Worm (Caenorhabditis elegans): ENCODE results near the gene ZC53.1.

Gene ZC53.1

DNA sequence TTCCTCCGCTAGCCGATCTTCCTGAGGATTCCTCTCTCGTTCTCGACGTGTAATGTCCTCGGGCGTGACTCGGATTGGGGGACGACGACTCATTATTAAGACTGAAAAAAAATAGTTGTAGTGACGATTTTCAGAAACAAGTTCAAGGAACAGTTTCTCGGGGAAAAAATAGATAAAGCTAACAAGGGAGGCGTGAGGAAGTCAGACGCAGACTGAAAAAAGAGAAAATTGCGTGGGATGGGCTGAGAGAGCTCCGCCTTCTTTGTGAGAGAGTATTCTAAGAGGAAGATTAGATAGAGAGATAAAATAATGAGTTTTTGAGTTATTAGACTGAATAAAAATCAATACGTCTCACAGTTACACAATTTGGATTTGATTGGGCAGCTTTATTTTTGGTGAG lies at the start of gene ZC53.1:
TSS of gene ZC53.1 (minus strand) at position 101 of the 400 bp plus-strand sequence.
- TF ChIP-seq unc-62 (GFP tag; optimal IDR thresholded peaks at IDR 0.05): no peak

DNA sequence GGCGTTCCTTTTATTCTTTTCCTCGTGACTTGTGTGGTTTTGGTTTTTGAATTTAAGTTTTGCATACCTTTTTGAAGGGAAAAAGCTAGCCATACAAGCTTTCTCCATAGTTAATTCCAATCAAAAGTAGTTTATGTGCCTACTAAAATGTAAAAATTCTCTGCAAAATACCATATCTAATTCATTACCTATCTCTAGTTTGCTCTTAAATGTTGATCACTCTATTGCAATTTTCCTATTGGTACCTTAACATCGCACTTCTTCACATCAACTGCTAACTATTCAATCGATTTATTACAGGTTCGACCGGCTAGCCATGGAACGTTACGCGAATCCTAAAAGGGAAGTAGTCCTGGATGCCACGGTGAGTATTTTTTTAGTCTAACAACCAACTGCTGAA lies 49.1 kb upstream of the ZC53.1 start, which contains the start of gene F52D2.7:
TSS of gene F52D2.7 (plus strand) at position 301 of the 400 bp plus-strand sequence.
- TF ChIP-seq unc-62 (GFP tag; optimal IDR thresholded peaks at IDR 0.05): no peak

DNA sequence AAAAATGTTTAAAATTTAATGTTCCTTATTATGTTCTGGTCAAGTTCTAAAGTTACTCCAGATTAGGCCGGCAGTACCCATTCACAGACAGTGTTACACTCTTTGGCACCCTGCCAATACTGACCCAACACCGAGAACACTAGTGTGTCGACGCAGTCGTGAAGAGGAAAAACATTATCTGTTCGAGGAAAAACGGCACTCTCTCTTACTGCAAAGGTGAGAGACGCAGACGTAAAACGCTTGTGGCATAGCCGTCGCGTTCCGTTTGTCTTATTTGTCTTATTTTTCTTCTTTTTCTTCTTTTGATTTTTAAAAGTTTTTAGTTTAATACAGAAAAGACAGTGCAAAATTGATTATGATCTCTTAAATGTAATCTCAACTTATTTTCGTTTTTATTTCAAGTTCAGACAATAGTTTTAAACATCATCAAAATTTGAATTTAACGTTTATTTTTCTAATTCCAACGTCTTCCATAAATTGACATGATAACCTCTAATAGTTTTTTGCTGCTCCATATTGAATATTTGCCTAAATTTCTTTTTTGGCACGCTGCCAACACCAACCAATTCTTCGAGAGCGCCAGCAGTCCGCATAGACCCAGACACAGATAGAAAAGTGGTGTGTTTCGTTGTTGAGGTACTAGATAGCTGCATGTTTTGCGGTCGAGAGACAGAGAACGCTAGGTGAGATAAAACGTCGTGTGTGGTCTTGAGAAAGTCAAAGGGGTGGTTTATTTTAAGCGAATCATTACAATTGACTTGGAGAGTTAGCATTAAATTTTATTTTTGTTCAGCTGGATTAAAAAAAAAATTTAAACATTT lies 47.9 kb upstream of the ZC53.1 start:
- TF ChIP-seq unc-62 (GFP tag; optimal IDR thresholded peaks at IDR 0.05): no peak

DNA sequence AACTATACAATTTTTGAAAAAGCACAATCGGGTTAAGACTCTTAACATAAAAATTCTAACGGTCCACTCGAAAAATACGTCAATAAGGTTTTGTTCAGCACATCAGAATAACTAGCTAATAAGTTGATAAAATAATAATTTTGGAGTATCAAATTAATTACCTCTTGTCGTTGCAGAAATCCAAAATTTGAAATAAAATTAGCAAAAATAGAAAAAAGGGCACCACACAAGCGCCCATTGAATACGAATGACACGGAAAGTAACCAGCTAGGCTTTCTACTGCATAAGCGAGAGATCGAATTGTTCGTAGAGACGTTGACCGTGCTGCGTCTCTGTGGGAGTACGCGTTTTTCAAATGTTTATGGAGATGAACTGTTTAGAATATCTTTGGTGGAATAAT lies 45.9 kb upstream of the ZC53.1 start:
- no peak for TF ChIP-seq unc-62 (GFP tag; optimal IDR thresholded peaks at IDR 0.05)

DNA sequence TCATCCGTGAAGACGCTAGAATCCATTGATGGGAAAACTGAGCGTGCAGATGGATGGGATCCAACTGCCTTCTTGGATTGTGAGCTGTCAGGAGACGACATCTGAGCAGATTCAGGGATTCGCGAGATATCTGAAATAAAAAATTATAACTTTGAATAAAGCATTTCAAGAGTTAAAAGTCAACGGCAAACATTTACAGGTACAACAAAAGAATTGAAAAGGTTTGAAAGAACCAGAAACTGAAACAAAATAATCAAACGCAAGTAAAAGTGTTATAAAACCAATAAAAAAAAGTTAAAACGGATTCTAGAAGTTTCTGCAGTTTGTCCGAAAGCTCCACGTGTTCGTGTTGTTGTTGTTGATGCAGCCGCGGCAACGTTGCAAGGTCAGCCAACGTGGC lies 26.7 kb upstream of the ZC53.1 start, which contains the start of gene Y59E1A.4:
TSS of gene Y59E1A.4 (minus strand) at position 101 of the 400 bp plus-strand sequence.
- TF ChIP-seq unc-62 (GFP tag; optimal IDR thresholded peaks at IDR 0.05): no peak

DNA sequence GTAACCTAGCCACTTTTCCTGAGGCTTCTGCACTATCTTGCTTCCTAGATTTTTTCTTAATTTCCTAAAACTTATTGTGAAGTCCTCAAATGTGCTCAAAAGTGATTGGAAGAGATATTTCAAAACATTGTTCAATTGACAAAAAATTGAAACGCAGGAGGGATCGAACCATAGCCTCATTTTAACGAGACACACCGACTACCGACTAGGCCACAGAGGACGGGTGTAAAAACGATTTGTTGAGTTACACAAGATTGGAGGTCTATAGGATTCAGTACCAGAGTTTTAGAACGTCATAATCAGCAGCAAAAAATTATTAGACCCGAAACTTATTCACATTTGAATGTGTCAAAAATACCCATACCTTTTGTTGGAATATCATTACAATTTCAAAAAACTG lies 26.1 kb upstream of the ZC53.1 start:
- TF ChIP-seq unc-62 (GFP tag; optimal IDR thresholded peaks at IDR 0.05): no peak

DNA sequence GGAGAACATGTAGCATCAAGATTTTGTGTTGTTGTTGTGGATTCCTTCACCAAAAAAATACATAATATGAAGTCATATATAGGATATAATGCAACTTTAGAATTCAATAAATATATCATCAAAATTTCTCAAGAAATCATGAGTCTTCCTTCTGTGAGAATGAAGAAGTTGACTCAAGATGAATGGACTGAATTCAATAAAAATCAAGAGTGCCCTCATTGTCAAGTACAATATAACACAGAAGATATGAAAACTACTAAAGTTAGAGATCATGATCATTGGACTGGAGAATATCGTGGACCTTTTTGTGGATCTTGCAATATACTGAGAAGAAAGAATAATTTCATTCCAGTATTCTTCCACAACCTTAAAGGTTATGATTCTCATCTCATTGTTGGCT lies 22.3 kb upstream of the ZC53.1 start:
- TF ChIP-seq unc-62 (GFP tag; optimal IDR thresholded peaks at IDR 0.05): no peak

DNA sequence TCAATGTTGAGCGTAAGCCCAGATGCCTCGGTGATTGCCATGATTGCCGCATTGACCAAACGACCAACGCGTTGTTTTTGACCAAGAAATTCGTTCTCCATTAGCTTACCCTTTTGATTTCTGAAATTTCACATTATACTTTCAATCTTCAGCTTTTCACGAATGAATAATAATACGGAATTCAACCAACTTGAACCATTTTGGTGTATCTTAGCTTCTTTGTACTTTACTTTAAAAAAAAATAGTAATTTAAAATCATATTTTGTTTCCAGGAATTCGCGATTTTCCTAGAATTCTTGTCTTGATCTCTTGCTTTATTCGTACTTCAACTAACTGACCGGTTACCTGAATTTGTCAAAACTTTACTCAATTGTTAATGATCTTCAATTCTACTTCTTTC lies 11.0 kb upstream of the ZC53.1 start, which contains the start of gene ZC53.2:
TSS of gene ZC53.2 (minus strand) at position 101 of the 400 bp plus-strand sequence.
- TF ChIP-seq unc-62 (GFP tag; optimal IDR thresholded peaks at IDR 0.05): no peak

DNA sequence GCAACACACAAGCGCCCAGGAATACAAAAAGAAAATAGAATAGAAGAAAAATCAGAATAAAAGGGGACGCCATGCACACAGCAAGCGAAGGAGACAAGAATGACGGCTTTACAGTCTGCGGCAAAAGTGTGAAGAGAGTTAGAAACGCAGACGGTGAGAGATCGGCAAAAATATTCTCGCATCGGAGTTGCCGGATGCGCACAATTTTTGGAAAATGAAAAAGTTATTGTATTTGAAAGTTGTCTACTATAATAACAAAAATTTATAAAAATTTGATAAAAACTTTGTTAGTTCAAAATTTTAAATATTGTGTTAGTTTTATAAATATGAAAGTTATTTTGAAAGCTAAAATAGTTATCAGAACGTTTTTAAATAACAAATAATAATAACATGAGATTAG lies 9.1 kb upstream of the ZC53.1 start, which contains the start of gene ZC53.22:
TSS of gene ZC53.22 (minus strand) at position 101 of the 400 bp plus-strand sequence.
- no peak for TF ChIP-seq unc-62 (GFP tag; optimal IDR thresholded peaks at IDR 0.05)

DNA sequence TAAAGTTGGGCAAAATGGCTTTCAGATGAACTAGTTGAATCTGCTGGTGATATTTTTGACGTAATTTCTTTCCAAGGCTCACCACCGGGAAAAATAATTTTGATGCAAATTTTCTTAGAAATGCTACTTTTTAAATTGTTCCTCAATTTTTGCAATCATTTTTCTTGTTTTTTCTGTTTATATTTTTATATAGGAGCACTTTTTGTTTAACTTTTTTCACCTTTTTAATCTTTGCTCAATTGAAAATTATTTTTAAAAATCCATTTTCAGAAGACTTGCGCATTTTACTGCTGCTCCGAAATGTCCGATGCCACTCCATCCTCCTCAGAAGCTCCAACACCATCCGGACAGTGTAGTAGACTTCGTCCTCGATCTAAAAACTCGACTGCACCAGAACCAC lies 4.0 kb upstream of the ZC53.1 start, which contains the start of gene dot-1.5:
TSS of gene dot-1.5 (plus strand) at position 301 of the 400 bp plus-strand sequence.
- no peak for TF ChIP-seq unc-62 (GFP tag; optimal IDR thresholded peaks at IDR 0.05)

DNA sequence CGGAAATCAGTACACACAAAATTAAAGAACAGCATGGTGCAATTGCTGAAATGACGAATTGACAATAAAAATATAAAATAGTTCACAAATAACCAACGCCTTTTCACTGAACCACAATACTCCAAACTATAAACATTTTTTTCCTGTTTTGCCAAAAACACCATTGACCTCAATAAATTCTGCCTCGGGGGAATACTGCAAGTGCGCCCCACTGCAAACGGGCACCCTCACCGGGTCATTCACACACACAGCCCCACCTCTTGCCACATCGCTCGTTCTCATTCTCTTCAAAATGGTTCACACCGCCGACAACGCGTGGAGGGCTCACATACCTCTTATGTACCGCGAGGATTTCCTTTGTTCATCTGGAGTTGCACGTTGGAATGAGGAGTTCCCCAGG lies 1.9 kb upstream of the ZC53.1 start, which contains the start of gene rgs-9:
TSS of gene rgs-9 (plus strand) at position 237 of the 400 bp plus-strand sequence.
- no peak for TF ChIP-seq unc-62 (GFP tag; optimal IDR thresholded peaks at IDR 0.05)

DNA sequence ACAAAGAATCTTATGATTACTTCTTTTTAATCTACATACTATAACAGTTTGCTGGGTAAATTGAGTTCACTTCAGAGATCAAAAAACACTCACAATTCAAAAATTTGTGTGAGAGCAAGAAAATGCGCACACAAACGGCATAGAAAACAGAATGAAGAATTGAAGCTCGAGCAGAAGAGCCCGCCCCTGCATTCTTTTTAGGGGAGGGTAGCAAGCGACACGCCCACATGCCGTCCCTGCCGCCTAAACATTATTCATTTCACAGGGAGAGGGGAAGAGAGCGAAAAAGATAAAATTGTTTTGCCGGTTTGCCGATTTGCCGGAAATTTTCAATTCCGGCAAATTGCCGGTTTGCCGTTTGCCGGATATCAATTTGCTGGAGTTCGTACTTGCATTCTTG lies 3.8 kb downstream of the ZC53.1 start:
- no peak for TF ChIP-seq unc-62 (GFP tag; optimal IDR thresholded peaks at IDR 0.05)

DNA sequence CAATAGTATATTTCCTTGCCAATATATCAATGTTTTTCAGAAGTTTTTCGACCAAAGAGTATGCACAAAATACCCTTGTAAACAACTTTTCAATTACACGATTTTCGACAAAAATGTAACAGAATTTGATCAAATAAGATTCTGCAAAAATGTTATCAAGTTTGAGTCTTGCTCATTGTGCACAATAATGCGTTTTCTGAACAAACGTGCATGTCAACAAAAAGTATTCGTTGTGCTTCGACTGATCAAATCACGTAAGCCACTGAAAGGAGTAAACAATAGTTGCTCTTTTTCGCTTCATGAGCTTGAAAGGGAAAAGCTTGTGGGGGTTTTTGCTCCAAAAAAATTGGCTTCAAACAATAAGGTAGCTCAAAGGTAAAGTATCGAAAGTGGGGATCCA lies 6.1 kb downstream of the ZC53.1 start:
- TF ChIP-seq unc-62 (GFP tag; optimal IDR thresholded peaks at IDR 0.05): no peak

DNA sequence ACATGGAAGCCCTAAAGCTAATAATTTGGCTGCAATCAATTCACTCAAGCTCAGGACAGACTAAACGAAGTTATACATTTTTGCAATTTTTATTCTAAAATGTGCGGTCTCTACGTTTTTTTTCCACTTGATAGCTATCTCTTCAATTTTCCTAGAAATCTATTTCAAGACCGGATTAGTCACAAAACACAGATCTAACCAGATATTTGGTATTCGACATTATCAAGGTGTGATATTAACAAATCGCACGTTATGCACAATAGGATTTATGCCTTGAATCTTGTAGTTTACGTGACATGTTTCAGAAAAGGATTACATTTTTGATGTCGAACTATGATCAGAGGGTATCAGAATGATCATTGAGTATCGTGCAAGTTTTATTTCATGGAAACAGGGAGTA lies 11.7 kb downstream of the ZC53.1 start:
- no peak for TF ChIP-seq unc-62 (GFP tag; optimal IDR thresholded peaks at IDR 0.05)

DNA sequence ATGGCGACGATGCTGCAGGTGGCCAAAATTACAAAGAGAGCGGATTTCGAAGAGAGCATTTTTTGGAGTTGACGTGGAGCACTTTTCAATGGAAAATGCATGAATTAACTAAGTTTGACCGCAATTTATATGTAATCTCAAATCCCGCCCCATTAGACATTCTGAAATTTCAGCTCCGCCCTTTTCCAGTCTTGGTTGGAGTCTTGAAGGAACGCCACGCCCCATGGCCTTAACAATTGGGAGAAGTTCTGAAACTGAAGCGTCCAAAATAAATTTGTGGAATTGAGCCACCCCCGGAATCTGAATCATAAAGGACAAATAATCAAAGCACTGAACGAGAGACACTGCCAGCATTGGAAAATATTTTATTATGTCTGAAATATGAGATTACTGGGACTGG lies 15.9 kb downstream of the ZC53.1 start, which contains the start of gene B0294.1:
TSS of gene B0294.1 (minus strand) at position 101 of the 400 bp plus-strand sequence.
- no peak for TF ChIP-seq unc-62 (GFP tag; optimal IDR thresholded peaks at IDR 0.05)

DNA sequence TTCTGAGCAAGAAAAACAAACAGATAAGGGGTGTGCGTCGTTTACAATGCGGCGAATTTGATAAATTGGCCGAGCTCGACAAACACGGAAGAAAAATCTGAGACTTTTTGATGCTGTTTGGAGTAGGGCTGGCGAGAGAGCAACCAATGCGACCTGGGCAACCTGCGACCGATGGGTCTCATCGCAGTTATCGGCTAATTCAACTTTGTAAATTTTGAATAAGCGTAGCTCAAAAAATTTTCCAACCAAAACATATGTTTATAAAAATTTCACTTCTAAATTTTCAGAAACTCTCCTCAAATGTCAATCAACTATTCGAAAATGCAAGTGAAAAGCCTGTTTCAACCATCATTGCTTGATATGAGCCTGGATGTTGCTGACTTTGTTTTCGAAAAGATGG lies 21.3 kb downstream of the ZC53.1 start, which contains the start of gene B0294.3:
TSS of gene B0294.3 (plus strand) at position 301 of the 400 bp plus-strand sequence.
- no peak for TF ChIP-seq unc-62 (GFP tag; optimal IDR thresholded peaks at IDR 0.05)

DNA sequence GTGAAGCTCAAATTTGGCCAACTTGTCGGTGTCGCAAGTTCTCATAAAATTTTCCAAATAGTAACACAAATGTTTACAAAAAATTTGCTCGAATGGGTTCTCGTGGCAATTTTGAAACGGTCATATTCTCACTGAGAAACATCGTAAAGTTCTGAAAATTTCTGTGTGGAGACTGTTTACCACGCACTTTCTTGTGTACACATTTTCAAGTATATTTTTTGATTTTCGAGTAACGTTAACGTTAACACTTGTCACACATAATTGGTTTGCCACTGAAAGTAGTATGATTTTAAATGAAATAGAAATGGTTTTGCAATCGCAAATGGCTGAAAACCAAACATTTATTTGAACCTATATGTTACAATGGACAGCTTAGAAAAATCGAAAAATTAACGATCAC lies 22.3 kb downstream of the ZC53.1 start:
- TF ChIP-seq unc-62 (GFP tag; optimal IDR thresholded peaks at IDR 0.05): no peak
